Worm (Caenorhabditis elegans): Measurements from ENCODE around the gene T28A11.18.
A peak's percentile ranks its signal among the peaks of the same experiment; 100 is the strongest.

T28A11.18 gene

ce11 chrV:3266189-3266588, 1.7 kb downstream of the T28A11.18 start, which contains the start of gene T28A11.17:
Gene T28A11.17, minus strand, starts transcription at chrV:3266289.
- TF ChIP-seq nhr-28 (tag; optimal IDR thresholded peaks at IDR 0.05): no peak
- TF ChIP-seq unc-120 (tag; optimal IDR thresholded peaks at IDR 0.05; ENCODE audit: poor library complexity, severe bottlenecking): no peak
- TF ChIP-seq ceh-83 (GFP tag; optimal IDR thresholded peaks at IDR 0.05): no peak
- no peak for TF ChIP-seq ceh-43 (GFP tag; optimal IDR thresholded peaks at IDR 0.05)
- TF ChIP-seq elt-3 (tag; optimal IDR thresholded peaks at IDR 0.05): no peak
- TF ChIP-seq snpc-4 (tag; optimal IDR thresholded peaks at IDR 0.05): no peak
- no peak for TF ChIP-seq lsy-2 (tag; optimal IDR thresholded peaks at IDR 0.05)

ce11 chrV:3260075-3260474, 7.8 kb downstream of the T28A11.18 start, which contains the start of gene srbc-5:
Gene srbc-5, plus strand, starts transcription at chrV:3260375.
- TF ChIP-seq mls-2 (tag; optimal IDR thresholded peaks at IDR 0.05) (no peak), zip-8 (tag; optimal IDR thresholded peaks at IDR 0.05) (no peak), elt-1 (tag; optimal IDR thresholded peaks at IDR 0.05; ENCODE audit: borderline replicate concordance, insufficient read depth) (no peak), nhr-2 (tag; optimal IDR thresholded peaks at IDR 0.05) (no peak), drap-1 (GFP tag; optimal IDR thresholded peaks at IDR 0.05) (no peak), hlh-1 (tag; optimal IDR thresholded peaks at IDR 0.05) (no peak), ztf-11 (tag; optimal IDR thresholded peaks at IDR 0.05) (no peak), M03D4.4 (tag; optimal IDR thresholded peaks at IDR 0.05) (no peak), sptf-1 (tag; optimal IDR thresholded peaks at IDR 0.05) (no peak)

- TF ChIP-seq lin-32 (GFP tag; optimal IDR thresholded peaks at IDR 0.05): no peak
- no peak for TF ChIP-seq cnd-1 (tag; optimal IDR thresholded peaks at IDR 0.05)
- no peak for TF ChIP-seq hlh-1 (tag; optimal IDR thresholded peaks at IDR 0.05)
- no peak for TF ChIP-seq nhr-12 (tag; optimal IDR thresholded peaks at IDR 0.05)
- TF ChIP-seq unc-120 (tag; optimal IDR thresholded peaks at IDR 0.05; ENCODE audit: poor library complexity, severe bottlenecking): no peak
Measured at ce11 chrV:3259168-3259622, 8.7 kb downstream of the T28A11.18 start, which contains the start of gene T28A11.16. Gene T28A11.16, minus strand, starts transcription at chrV:3259218.

- TF ChIP-seq bed-3 (GFP tag; optimal IDR thresholded peaks at IDR 0.05) (no peak), sem-2 (GFP tag; optimal IDR thresholded peaks at IDR 0.05) (no peak), hlh-1 (tag; optimal IDR thresholded peaks at IDR 0.05) (no peak), ceh-83 (GFP tag; optimal IDR thresholded peaks at IDR 0.05) (no peak), nhr-28 (tag; optimal IDR thresholded peaks at IDR 0.05) (no peak), pha-4 (tag; optimal IDR thresholded peaks at IDR 0.05) (no peak), elt-3 (tag; optimal IDR thresholded peaks at IDR 0.05) (no peak), flh-1 (GFP tag; optimal IDR thresholded peaks at IDR 0.05) (no peak), sptf-1 (tag; optimal IDR thresholded peaks at IDR 0.05) (no peak), ceh-39 (tag; optimal IDR thresholded peaks at IDR 0.05) (no peak), ztf-11 (tag; optimal IDR thresholded peaks at IDR 0.05) (no peak), snpc-4 (tag; optimal IDR thresholded peaks at IDR 0.05) (no peak), mep-1 (tag; optimal IDR thresholded peaks at IDR 0.05) (no peak), zip-8 (tag; optimal IDR thresholded peaks at IDR 0.05) (no peak), lin-13 (tag; optimal IDR thresholded peaks at IDR 0.05) (no peak)
Measured at ce11 chrV:3257277-3257676, 10.6 kb downstream of the T28A11.18 start, which contains the start of gene T28A11.22. Gene T28A11.22, plus strand, starts transcription at chrV:3257577.

ce11 chrV:3256809-3257208, 11.0 kb downstream of the T28A11.18 start:
- TF ChIP-seq ces-1 (GFP tag; optimal IDR thresholded peaks at IDR 0.05): no peak
- no peak for TF ChIP-seq unc-120 (tag; optimal IDR thresholded peaks at IDR 0.05; ENCODE audit: poor library complexity, severe bottlenecking)
- peak; percentile 61 for TF ChIP-seq nhr-2 (tag; optimal IDR thresholded peaks at IDR 0.05)
- TF ChIP-seq ceh-43 (GFP tag; optimal IDR thresholded peaks at IDR 0.05): no peak
- peak; percentile 87 for TF ChIP-seq hlh-1 (tag; optimal IDR thresholded peaks at IDR 0.05)
- peak; percentile 93 for TF ChIP-seq cnd-1 (tag; optimal IDR thresholded peaks at IDR 0.05)
- TF ChIP-seq elt-3 (tag; optimal IDR thresholded peaks at IDR 0.05): no peak
- peak; percentile 14 for TF ChIP-seq mep-1 (tag; optimal IDR thresholded peaks at IDR 0.05)
- TF ChIP-seq pha-4 (tag; optimal IDR thresholded peaks at IDR 0.05): no peak
- peak; percentile 88 for TF ChIP-seq lin-32 (GFP tag; optimal IDR thresholded peaks at IDR 0.05)
- TF ChIP-seq zip-8 (tag; optimal IDR thresholded peaks at IDR 0.05): no peak
- no peak for TF ChIP-seq mls-2 (tag; optimal IDR thresholded peaks at IDR 0.05)

- TF ChIP-seq zip-8 (tag; optimal IDR thresholded peaks at IDR 0.05) (no peak), bed-3 (GFP tag; optimal IDR thresholded peaks at IDR 0.05) (no peak), mab-5 (tag; optimal IDR thresholded peaks at IDR 0.05) (no peak), lsy-2 (tag; optimal IDR thresholded peaks at IDR 0.05) (no peak), ceh-43 (GFP tag; optimal IDR thresholded peaks at IDR 0.05) (no peak), ham-2 (GFP tag; optimal IDR thresholded peaks at IDR 0.05) (no peak), ces-1 (GFP tag; optimal IDR thresholded peaks at IDR 0.05) (no peak), nhr-2 (tag; optimal IDR thresholded peaks at IDR 0.05) (no peak), mls-2 (tag; optimal IDR thresholded peaks at IDR 0.05) (no peak), hlh-1 (tag; optimal IDR thresholded peaks at IDR 0.05) (no peak)
Measured at ce11 chrV:3256051-3256450, 11.8 kb downstream of the T28A11.18 start, which contains the start of gene srt-63. Gene srt-63, minus strand, starts transcription at chrV:3256151.
